Worm (Caenorhabditis elegans) whole organism, L2 larva: ENCODE results near the gene tdo-2.

Source experiments
- R02D3.7 ChIP-seq: fragments of 150-350 bp; optimal IDR thresholded peaks from 2 replicates; lab custom pipeline; 2014; ENCODE audit warnings: missing biosample characterization, missing genetic modification characterization
- ZK546.5 ChIP-seq: sonication (generic microtip); optimal IDR thresholded peaks from 2 replicates; lab custom pipeline; 2017; ENCODE audit warnings: missing biosample characterization, missing genetic modification characterization
- dmd-4 ChIP-seq: sonication (generic microtip); optimal IDR thresholded peaks from 2 replicates; lab custom pipeline; 2017; ENCODE audit warnings: missing biosample characterization, missing genetic modification characterization
- nhr-11 ChIP-seq: fragments of 150-350 bp; optimal IDR thresholded peaks from 2 replicates; lab custom pipeline; 2014; ENCODE audit warnings: missing biosample characterization, missing genetic modification characterization
- unc-62 ChIP-seq: fragments of 150-350 bp; optimal IDR thresholded peaks from 2 replicates; lab custom pipeline; 2014; ENCODE audit warnings: missing biosample characterization, missing genetic modification reagents, missing genetic modification characterization
- zag-1 ChIP-seq: fragments of 150-350 bp; optimal IDR thresholded peaks from 2 replicates; lab custom pipeline; 2014; ENCODE audit warnings: missing biosample characterization, missing genetic modification characterization

- TF ChIP-seq unc-62 (GFP tag; lab: Kevin White, UChicago) (no peak), zag-1 (tag; lab: Kevin White, UChicago) (no peak), R02D3.7 (tag; lab: Kevin White, UChicago) (no peak), ZK546.5 (tag; lab: Kevin White, UChicago) (no peak), dmd-4 (tag; lab: Kevin White, UChicago) (no peak), nhr-11 (tag; lab: Kevin White, UChicago) (no peak)
Observed at ce11 chrIII:5884459-5884858, 35.3 kb downstream of the tdo-2 start.
